Fruit fly (Drosophila melanogaster) whole organism, wandering third instar larva: ENCODE data around the gene COX4.

Experiments
- Abd-B ChIP-seq: fragments of >200 bp; optimal IDR thresholded peaks from 2 replicates; lab custom pipeline; 2017; ENCODE audit warnings: missing biosample characterization, missing genetic modification characterization
- CG32264 ChIP-seq: fragments of 200-800 bp; sonication (Bioruptor generic); optimal IDR thresholded peaks from 2 replicates; lab custom pipeline; 2016; ENCODE audit warnings: missing biosample characterization, missing genetic modification characterization
- CrebA ChIP-seq: fragments of 200-800 bp; sonication (Bioruptor generic); optimal IDR thresholded peaks from 2 replicates; lab custom pipeline; 2016; ENCODE audit warnings: missing biosample characterization, mild to moderate bottlenecking, missing genetic modification characterization, borderline replicate concordance
- GATAd ChIP-seq: sonication (Bioruptor generic); optimal IDR thresholded peaks from 2 replicates; lab custom pipeline; 2016; ENCODE audit warnings: missing biosample characterization, missing genetic modification characterization
- HLH106 ChIP-seq: fragments of 200-800 bp; optimal IDR thresholded peaks from 3 replicates; lab custom pipeline; 2019; ENCODE audit warnings: missing biosample characterization, mild to moderate bottlenecking, missing genetic modification characterization, moderate library complexity
- Hnf4 ChIP-seq: fragments of 200-800 bp; sonication (Bioruptor generic); optimal IDR thresholded peaks from 2 replicates; lab custom pipeline; 2016; ENCODE audit warnings: missing biosample characterization, mild to moderate bottlenecking, missing genetic modification characterization
- Hr78 ChIP-seq: fragments of >200 bp; optimal IDR thresholded peaks from 2 replicates; lab custom pipeline; 2017; ENCODE audit warnings: missing biosample characterization, missing genetic modification characterization
- Jra ChIP-seq: sonication (Bioruptor generic); optimal IDR thresholded peaks from 2 replicates; lab custom pipeline; 2016; ENCODE audit warnings: missing biosample characterization, missing genetic modification characterization
- Myc ChIP-seq: fragments of >200 bp; optimal IDR thresholded peaks from 2 replicates; lab custom pipeline; 2017
- N ChIP-seq: fragments of >200 bp; optimal IDR thresholded peaks from 2 replicates; lab custom pipeline; 2018; ENCODE audit warnings: missing biosample characterization, missing external identifiers, missing genetic modification characterization
- OdsH ChIP-seq: fragments of 200-800 bp; sonication (Bioruptor generic); optimal IDR thresholded peaks from 2 replicates; lab custom pipeline; 2016; ENCODE audit warnings: missing biosample characterization, mild to moderate bottlenecking, missing genetic modification characterization
- Rel ChIP-seq, 2 experiments: fragments of 200-800 bp; sonication (Bioruptor generic) in 1 of 2; optimal IDR thresholded peaks; 2 replicates in 1 of 2; 3 replicates in 1 of 2; lab custom pipeline; 2016 to 2019; ENCODE audit warnings: mild to moderate bottlenecking in 2 of 2, missing biosample characterization in 2 of 2, missing genetic modification characterization in 2 of 2, moderate library complexity in 1 of 2
- Sp1 ChIP-seq: fragments of 200-800 bp; sonication (Bioruptor generic); optimal IDR thresholded peaks from 3 replicates; lab custom pipeline; 2019; ENCODE audit warnings: missing biosample characterization, mild to moderate bottlenecking, missing genetic modification characterization, moderate library complexity
- brk ChIP-seq: fragments of 200-800 bp; sonication (Bioruptor generic); optimal IDR thresholded peaks from 2 replicates; lab custom pipeline; 2016; ENCODE audit warnings: missing biosample characterization, mild to moderate bottlenecking, missing genetic modification characterization
- dl ChIP-seq, 2 experiments: fragments of 175-275, 200-275 bp in 1 of 2; fragments of 200-275 bp in 1 of 2; sonication (Bioruptor generic); optimal IDR thresholded peaks; lab custom pipeline; 2018; ENCODE audit warnings: mild to moderate bottlenecking in 2 of 2, missing biosample characterization in 2 of 2, missing genetic modification characterization in 2 of 2, moderate library complexity in 2 of 2; ENCODE audit not compliant: partially characterized antibody in 2 of 2, insufficient read depth in 1 of 2
- dsf ChIP-seq: sonication (Bioruptor generic); optimal IDR thresholded peaks from 2 replicates; lab custom pipeline; 2016; ENCODE audit warnings: missing biosample characterization, missing genetic modification characterization, borderline replicate concordance
- ey ChIP-seq: fragments of 200-800 bp; sonication (Bioruptor generic); optimal IDR thresholded peaks from 2 replicates; lab custom pipeline; 2016; ENCODE audit warnings: missing biosample characterization, missing genetic modification characterization
- foxo ChIP-seq, 2 experiments: fragments of 200-800 bp; sonication (Bioruptor generic); optimal IDR thresholded peaks; 2 replicates in 1 of 2; 3 replicates in 1 of 2; lab custom pipeline; 2016 to 2017; ENCODE audit warnings: missing biosample characterization in 2 of 2, missing genetic modification characterization in 2 of 2
- fru ChIP-seq: fragments of 200-800 bp; sonication (Bioruptor generic); optimal IDR thresholded peaks from 3 replicates; lab custom pipeline; 2016; ENCODE audit warnings: missing biosample characterization, mild to moderate bottlenecking, missing genetic modification characterization
- h ChIP-seq: fragments of 200-800 bp; sonication (Bioruptor generic); optimal IDR thresholded peaks from 3 replicates; lab custom pipeline; 2016; ENCODE audit warnings: missing biosample characterization, mild to moderate bottlenecking, missing genetic modification characterization
- lola ChIP-seq: fragments of >200 bp; optimal IDR thresholded peaks from 2 replicates; lab custom pipeline; 2017; ENCODE audit warnings: missing biosample characterization, missing genetic modification characterization
- pan ChIP-seq: fragments of >200 bp; optimal IDR thresholded peaks from 2 replicates; lab custom pipeline; 2017
- rgr ChIP-seq: fragments of 200-800 bp; sonication (Bioruptor generic); optimal IDR thresholded peaks from 3 replicates; lab custom pipeline; 2016; ENCODE audit warnings: missing biosample characterization, mild to moderate bottlenecking, missing genetic modification characterization
- usp ChIP-seq: fragments of >200 bp; optimal IDR thresholded peaks from 2 replicates; lab custom pipeline; 2017; ENCODE audit warnings: missing biosample characterization, missing genetic modification characterization

The COX4 gene

dm6 chr2L:19992427-19992998 lies 34.0 kb downstream of the COX4 start:
- TF ChIP-seq CrebA (GFP tag; lab: Kevin White, UChicago) = no peak
- no peak for TF ChIP-seq Myc
- no peak for TF ChIP-seq brk
- no peak for TF ChIP-seq Sp1 (GFP tag; lab: Kevin White, UChicago)
- no peak for TF ChIP-seq Hr78 (GFP tag; lab: Kevin White, UChicago)
- no peak for TF ChIP-seq usp (GFP tag; lab: Kevin White, UChicago)
- TF ChIP-seq OdsH = no peak

- no peak for TF ChIP-seq ey (GFP tag; lab: Kevin White, UChicago)
Measured at dm6 chr2L:19998139-19998538, 39.6 kb downstream of the COX4 start.

dm6 chr2L:20002086-20002485 lies 43.6 kb downstream of the COX4 start:
- TF ChIP-seq rgr (GFP tag; lab: Kevin White, UChicago) (peak; percentile 11), GATAd (GFP tag; lab: Kevin White, UChicago) (no peak), dsf (GFP tag; lab: Kevin White, UChicago) (no peak), h (GFP tag; lab: Kevin White, UChicago) (peak; percentile 19), foxo (GFP tag; optimal IDR thresholded peaks at IDR 0.05; lab: Kevin White, UChicago) (peak in 1 of 2 experiments; percentile 32), HLH106 (peak; percentile 21), fru (GFP tag; lab: Kevin White, UChicago) (peak; percentile 15)

dm6 chr2L:20004341-20004740 lies 45.8 kb downstream of the COX4 start:
- TF ChIP-seq HLH106 (no peak), Rel (GFP tag; optimal IDR thresholded peaks at IDR 0.05; lab: Kevin White, UChicago) (no peak), Rel (tag; optimal IDR thresholded peaks at IDR 0.05; lab: Kevin White, UChicago) (no peak), pan (no peak), usp (GFP tag; lab: Kevin White, UChicago) (no peak), Myc (no peak), Jra (no peak), Abd-B (GFP tag; lab: Kevin White, UChicago) (no peak), rgr (GFP tag; lab: Kevin White, UChicago) (no peak), GATAd (GFP tag; lab: Kevin White, UChicago) (no peak), Sp1 (GFP tag; lab: Kevin White, UChicago) (no peak)

- TF ChIP-seq Abd-B (GFP tag; lab: Kevin White, UChicago) = no peak
- TF ChIP-seq dl (GFP tag; optimal IDR thresholded peaks at IDR 0.05; lab: Kevin White, UChicago; ENCODE audit: insufficient read depth in 1 of 2, partially characterized antibody in 2 of 2) = no peak
- no peak for TF ChIP-seq brk
- TF ChIP-seq Hnf4 (GFP tag; lab: Kevin White, UChicago) = no peak
- TF ChIP-seq CG32264 (GFP tag; lab: Kevin White, UChicago) = no peak
- TF ChIP-seq usp (GFP tag; lab: Kevin White, UChicago) = no peak
- TF ChIP-seq lola (GFP tag; lab: Kevin White, UChicago) = no peak
- no peak for TF ChIP-seq Rel (GFP tag; optimal IDR thresholded peaks at IDR 0.05; lab: Kevin White, UChicago)
- no peak for TF ChIP-seq Rel (tag; optimal IDR thresholded peaks at IDR 0.05; lab: Kevin White, UChicago)
- TF ChIP-seq Myc = no peak
- no peak for TF ChIP-seq rgr (GFP tag; lab: Kevin White, UChicago)
- TF ChIP-seq N (GFP tag; lab: Kevin White, UChicago) = no peak
- no peak for TF ChIP-seq Sp1 (GFP tag; lab: Kevin White, UChicago)
- TF ChIP-seq, all 38 proteins: peak for 0
Measured at dm6 chr2L:20005064-20005463, 46.6 kb downstream of the COX4 start.
